Fruit fly (Drosophila melanogaster): ENCODE data around the gene B-H1.

B-H1 gene

dm6 chrX:17382995-17383394 lies 14.3 kb upstream of the B-H1 start:
- TF ChIP-seq CG16779 (tag; optimal IDR thresholded peaks at IDR 0.05) (no peak), CG15336 (GFP tag; IDR thresholded peaks at IDR 0.05) (no peak), CG6854 (GFP tag; optimal IDR thresholded peaks at IDR 0.05) (no peak), ss (GFP tag; optimal IDR thresholded peaks at IDR 0.05) (no peak), CG3919 (GFP tag; optimal IDR thresholded peaks at IDR 0.05) (no peak), CG3032 (tag; optimal IDR thresholded peaks at IDR 0.05) (no peak), CG34406 (GFP tag; optimal IDR thresholded peaks at IDR 0.05) (no peak), pdm3 (GFP tag; optimal IDR thresholded peaks at IDR 0.05) (no peak), Smox (GFP tag; optimal IDR thresholded peaks at IDR 0.05) (no peak), Blimp-1 (GFP tag; optimal IDR thresholded peaks at IDR 0.05) (no peak), svp (GFP tag) (no peak), Hr38 (GFP tag; optimal IDR thresholded peaks at IDR 0.05) (no peak), fd59A (GFP tag; optimal IDR thresholded peaks at IDR 0.05) (no peak), Hr39 (GFP tag; optimal IDR thresholded peaks at IDR 0.05) (no peak), dsx (GFP tag; optimal IDR thresholded peaks at IDR 0.05; ENCODE audit: poor library complexity, severe bottlenecking) (no peak), CG11294 (GFP tag; IDR thresholded peaks at IDR 0.05) (no peak), salr (GFP tag; optimal IDR thresholded peaks at IDR 0.05) (no peak)

dm6 chrX:17398215-17398614 lies 937 bp downstream of the B-H1 start:
- TF ChIP-seq Ets21C (GFP tag; optimal IDR thresholded peaks at IDR 0.05) (no peak), CG6854 (GFP tag; optimal IDR thresholded peaks at IDR 0.05) (no peak), net (GFP tag; optimal IDR thresholded peaks at IDR 0.05) (no peak), CG6276 (GFP tag; optimal IDR thresholded peaks at IDR 0.05) (no peak), CG6163 (GFP tag; IDR thresholded peaks at IDR 0.05) (no peak), cyc (GFP tag; optimal IDR thresholded peaks at IDR 0.05) (no peak), achi (GFP tag; optimal IDR thresholded peaks at IDR 0.05) (no peak), CG8319 (GFP tag; optimal IDR thresholded peaks at IDR 0.05) (no peak), CG16779 (tag; optimal IDR thresholded peaks at IDR 0.05) (no peak), CG9139 (GFP tag; optimal IDR thresholded peaks at IDR 0.05) (no peak), CG7368 (GFP tag; optimal IDR thresholded peaks at IDR 0.05) (no peak), CG31627 (GFP tag; optimal IDR thresholded peaks at IDR 0.05) (no peak), Lpt (GFP tag; optimal IDR thresholded peaks at IDR 0.05) (no peak)

dm6 chrX:17404883-17405282 lies 7.6 kb downstream of the B-H1 start:
- TF ChIP-seq CG8319 (GFP tag; optimal IDR thresholded peaks at IDR 0.05) (no peak), vri (GFP tag; optimal IDR thresholded peaks at IDR 0.05) (no peak), fd85E (GFP tag; optimal IDR thresholded peaks at IDR 0.05) (no peak), CG8119 (GFP tag; IDR thresholded peaks at IDR 0.05) (no peak), Hr4 (GFP tag; optimal IDR thresholded peaks at IDR 0.05) (no peak), pdm3 (GFP tag; optimal IDR thresholded peaks at IDR 0.05) (no peak), Eip93F (GFP tag; optimal IDR thresholded peaks at IDR 0.05) (no peak), CG16779 (tag; optimal IDR thresholded peaks at IDR 0.05) (no peak), CG6808 (GFP tag; optimal IDR thresholded peaks at IDR 0.05) (no peak), Gug (GFP tag; IDR thresholded peaks at IDR 0.05) (no peak), Sox102F (GFP tag; optimal IDR thresholded peaks at IDR 0.05) (no peak), CG6276 (GFP tag; optimal IDR thresholded peaks at IDR 0.05) (no peak), svp (GFP tag) (no peak), dsx (GFP tag; optimal IDR thresholded peaks at IDR 0.05; ENCODE audit: poor library complexity, severe bottlenecking) (no peak), CG6854 (GFP tag; optimal IDR thresholded peaks at IDR 0.05) (no peak), Sox15 (GFP tag; optimal IDR thresholded peaks at IDR 0.05) (no peak), eg (GFP tag; IDR thresholded peaks at IDR 0.05) (no peak)

- TF ChIP-seq CG7368 (GFP tag; optimal IDR thresholded peaks at IDR 0.05) = no peak
- no peak for TF ChIP-seq CG4318 (GFP tag; optimal IDR thresholded peaks at IDR 0.05)
- no peak for TF ChIP-seq Smox (GFP tag; optimal IDR thresholded peaks at IDR 0.05)
- no peak for TF ChIP-seq CG15336 (GFP tag; IDR thresholded peaks at IDR 0.05)
- no peak for TF ChIP-seq Hr38 (GFP tag; optimal IDR thresholded peaks at IDR 0.05)
- TF ChIP-seq CG8119 (GFP tag; IDR thresholded peaks at IDR 0.05) = no peak
- TF ChIP-seq acj6 (GFP tag; optimal IDR thresholded peaks at IDR 0.05) = no peak
- no peak for TF ChIP-seq CG9139 (GFP tag; optimal IDR thresholded peaks at IDR 0.05)
- TF ChIP-seq CG3919 (GFP tag; optimal IDR thresholded peaks at IDR 0.05) = no peak
- TF ChIP-seq topi (GFP tag; optimal IDR thresholded peaks at IDR 0.05) = no peak
- no peak for TF ChIP-seq Ets96B (tag; optimal IDR thresholded peaks at IDR 0.05)
- no peak for TF ChIP-seq pdm3 (GFP tag; optimal IDR thresholded peaks at IDR 0.05)
- TF ChIP-seq CG11294 (GFP tag; IDR thresholded peaks at IDR 0.05) = no peak
- TF ChIP-seq Gug (GFP tag; IDR thresholded peaks at IDR 0.05) = no peak
- no peak for TF ChIP-seq net (GFP tag; optimal IDR thresholded peaks at IDR 0.05)
- TF ChIP-seq CG10631 (GFP tag; optimal IDR thresholded peaks at IDR 0.05) = no peak
Observed at dm6 chrX:17407737-17408136, 10.5 kb downstream of the B-H1 start.

All from whole organism, prepupa.